Worm (Caenorhabditis elegans): ENCODE measurements around the gene srx-130.

The srx-130 gene

DNA sequence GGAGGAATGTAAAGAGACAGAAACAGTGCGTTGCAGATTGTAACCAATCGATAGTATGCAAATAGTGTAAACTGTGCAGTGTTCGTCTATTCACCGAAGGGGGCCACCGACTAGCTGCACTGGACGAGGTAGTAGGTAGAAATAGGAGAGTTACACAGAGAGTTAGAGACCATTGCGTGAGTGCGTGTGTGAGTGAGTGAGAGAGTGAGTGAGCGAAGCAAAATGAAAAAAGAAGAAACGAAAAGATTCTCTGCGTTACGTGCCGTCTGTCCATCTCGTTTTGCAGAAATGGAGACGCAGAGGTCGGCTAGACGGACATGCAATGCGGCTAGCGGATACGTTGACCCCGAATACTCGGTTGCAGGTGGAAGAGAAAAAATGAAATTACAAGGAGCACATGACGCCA, 34.8 kb upstream of the srx-130 start (continued):
- TF ChIP-seq tra-1 (GFP tag; IDR thresholded peaks at IDR 0.05) (no peak), vab-7 (GFP tag; IDR thresholded peaks at IDR 0.05) (0 out of 2 replicates have a peak, but pooled peaks have one; percentile 6), daf-19 (GFP tag; conservative IDR thresholded peaks at IDR 0.05) (no peak), snpc-4 (tag; optimal IDR thresholded peaks at IDR 0.05) (no peak), ama-1 (optimal IDR thresholded peaks at IDR 0.05) (no peak), hlh-30 (tag; optimal IDR thresholded peaks at IDR 0.05; ENCODE audit: insufficient read depth) (peak; percentile 49), gei-8 (GFP tag; optimal IDR thresholded peaks at IDR 0.05) (no peak), nhr-25 (tag; optimal IDR thresholded peaks at IDR 0.05; ENCODE audit: borderline replicate concordance, insufficient read depth) (peak; percentile 28), T26A8.4 (GFP tag; IDR thresholded peaks at IDR 0.05) (no peak), duxl-1 (tag; optimal IDR thresholded peaks at IDR 0.05; ENCODE audit: poor library complexity) (no peak), php-3 (GFP tag; IDR thresholded peaks at IDR 0.05) (no peak), lsy-2 (tag; optimal IDR thresholded peaks at IDR 0.05) (peak; percentile 46 to 49), zfp-2 (tag; optimal IDR thresholded peaks at IDR 0.05) (no peak), egl-27 (tag; optimal IDR thresholded peaks at IDR 0.05) (no peak), mxl-3 (GFP tag; optimal IDR thresholded peaks at IDR 0.05) (peak; percentile 74), lir-3 (tag; optimal IDR thresholded peaks at IDR 0.05) (no peak), zip-2 (tag; optimal IDR thresholded peaks at IDR 0.05) (no peak), ces-1 (GFP tag; optimal IDR thresholded peaks at IDR 0.05) (no peak), lin-13 (GFP tag; optimal IDR thresholded peaks at IDR 0.05) (no peak), nhr-48 (tag; optimal IDR thresholded peaks at IDR 0.05) (peak; percentile 28), ceh-44 (GFP tag; IDR thresholded peaks at IDR 0.05) (no peak), unc-62 (GFP tag; optimal IDR thresholded peaks at IDR 0.05 in 1 of 2) (peak in 1 of 2 experiments; percentile 94), unc-62 (tag; optimal IDR thresholded peaks at IDR 0.05) (no peak), ztf-7 (tag; optimal IDR thresholded peaks at IDR 0.05) (no peak), set-16 (GFP tag; IDR thresholded peaks at IDR 0.05) (peak; percentile 17; the same call in 1 of the 2 replicates), F37D6.2 (tag; optimal IDR thresholded peaks at IDR 0.05) (peak; percentile 25), sdz-12 (GFP tag; optimal IDR thresholded peaks at IDR 0.05) (no peak), madf-5 (GFP tag; IDR thresholded peaks at IDR 0.05) (no peak), F49E8.2 (tag; optimal IDR thresholded peaks at IDR 0.05; ENCODE audit: borderline replicate concordance) (no peak), dmd-9 (GFP tag; IDR thresholded peaks at IDR 0.05) (no peak), fos-1 (tag; optimal IDR thresholded peaks at IDR 0.05) (no peak), F10B5.3 (tag; optimal IDR thresholded peaks at IDR 0.05) (no peak), T20F7.1 (GFP tag; optimal IDR thresholded peaks at IDR 0.05) (peak; percentile 2), nhr-28 (tag; optimal IDR thresholded peaks at IDR 0.05) (peak; percentile 66), nhr-237 (tag; optimal IDR thresholded peaks at IDR 0.05) (no peak), nhr-102 (tag; optimal IDR thresholded peaks at IDR 0.05) (no peak), daf-16 (GFP tag; optimal IDR thresholded peaks at IDR 0.05) (peak in 1 of 2 experiments; percentile 1), daf-16 (tag; optimal IDR thresholded peaks at IDR 0.05) (peak; percentile 49), lin-39 (tag; optimal IDR thresholded peaks at IDR 0.05) (no peak), ceh-62 (tag; optimal IDR thresholded peaks at IDR 0.05) (no peak), R02D3.7 (tag; optimal IDR thresholded peaks at IDR 0.05) (no peak), zip-11 (GFP tag; IDR thresholded peaks at IDR 0.05) (no peak), zfp-3 (GFP tag; conservative IDR thresholded peaks at IDR 0.05) (no peak), nhr-11 (tag; optimal IDR thresholded peaks at IDR 0.05) (peak; percentile 79), pha-4 (GFP tag; IDR thresholded peaks at IDR 0.05) (no peak), pha-4 (tag; optimal IDR thresholded peaks at IDR 0.05) (peak; percentile 28), hif-1 (tag; optimal IDR thresholded peaks at IDR 0.05) (peak in 1 of 2 experiments; percentile 91), lin-29 (GFP tag; IDR thresholded peaks at IDR 0.05) (no peak), jun-1 (tag; optimal IDR thresholded peaks at IDR 0.05) (no peak), dve-1 (tag; optimal IDR thresholded peaks at IDR 0.05; ENCODE audit: insufficient read depth) (no peak), mxl-2 (GFP tag; conservative IDR thresholded peaks at IDR 0.05) (no peak), saeg-2 (GFP tag; IDR thresholded peaks at IDR 0.05) (no peak)

Data from whole organism, L4 larva.